Fruit fly (Drosophila melanogaster): ENCODE results near the gene hfp.

- no peak for TF ChIP-seq pan (optimal IDR thresholded peaks at IDR 0.05)
- no peak for TF ChIP-seq psq (optimal IDR thresholded peaks at IDR 0.05)
Observed at dm6 chr3L:1496408-1496807, 6.0 kb downstream of the hfp start, which contains the start of gene CG12084.

Measured in whole organism.